Worm (Caenorhabditis elegans) whole organism, late embryonic: ENCODE results near the gene K04A8.1.
"Not testable (repeated sequence)": the region's sequence is repeated elsewhere in the genome, so short reads cannot be mapped to it uniquely, and the experiment has no call there.

Experiments
- K09A11.1 ChIP-seq: sonication (generic microtip); optimal IDR thresholded peaks from 2 replicates; lab custom pipeline; 2017; ENCODE audit warnings: antibody characterized with exemption, mild to moderate bottlenecking, missing genetic modification characterization, missing compliant biosample characterization; ENCODE audit not compliant: insufficient read depth
- ceh-48 ChIP-seq: sonication (generic microtip); optimal IDR thresholded peaks from 2 replicates; lab custom pipeline; 2016; ENCODE audit warnings: missing genetic modification characterization, inconsistent platforms, missing compliant biosample characterization
- hlh-30 ChIP-seq: sonication (generic microtip); optimal IDR thresholded peaks from 2 replicates; lab custom pipeline; 2017; ENCODE audit warnings: antibody characterized with exemption, missing genetic modification characterization, missing compliant biosample characterization; ENCODE audit not compliant: insufficient read depth
- pha-4 ChIP-seq: fragments of 150-350 bp; optimal IDR thresholded peaks from 2 replicates; lab custom pipeline; 2018; ENCODE audit warnings: missing biosample characterization, missing genetic modification reagents, missing genetic modification characterization

ce11 chrV:6581762-6582161 is 15.6 kb downstream of the K04A8.1 start, which contains the start of gene ZK1055.4:
- TF ChIP-seq K09A11.1, pha-4, ceh-48, hlh-30 (tag; lab: Kevin White, UChicago): not testable (repeated sequence)
